Fruit fly (Drosophila melanogaster): ENCODE measurements around the gene Rtel1.

DNA sequence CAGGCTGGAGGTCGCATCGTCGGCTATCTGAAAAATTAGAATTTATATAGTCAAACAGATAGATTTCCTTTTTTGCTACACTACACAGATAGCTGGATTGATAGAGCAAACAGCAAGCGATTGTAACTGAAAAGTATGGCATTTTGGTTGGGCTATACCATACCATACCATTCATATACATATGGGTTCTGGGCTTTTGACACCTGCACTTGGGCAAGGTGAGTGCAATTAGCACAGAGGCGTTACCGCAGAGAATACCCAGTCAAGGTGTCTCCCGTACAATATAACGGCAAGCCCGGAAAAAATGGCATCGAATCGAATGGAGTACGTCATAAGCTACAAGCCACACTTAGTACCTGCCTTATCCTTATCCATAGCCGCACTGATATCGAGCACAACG, 32.8 kb upstream of the Rtel1 start:
- no peak for TF ChIP-seq Myc (optimal IDR thresholded peaks at IDR 0.05)
- no peak for TF ChIP-seq lola (GFP tag; optimal IDR thresholded peaks at IDR 0.05)
- no peak for TF ChIP-seq Vsx2 (GFP tag; optimal IDR thresholded peaks at IDR 0.05; ENCODE audit: partially characterized antibody)
- TF ChIP-seq Sp1 (GFP tag; optimal IDR thresholded peaks at IDR 0.05): no peak
- TF ChIP-seq dl (GFP tag; optimal IDR thresholded peaks at IDR 0.05; ENCODE audit: insufficient read depth in 1 of 2, partially characterized antibody in 2 of 2): no peak
- no peak for TF ChIP-seq Dif (GFP tag; optimal IDR thresholded peaks at IDR 0.05; ENCODE audit: partially characterized antibody)
- no peak for TF ChIP-seq Hnf4 (GFP tag; optimal IDR thresholded peaks at IDR 0.05)
- TF ChIP-seq fru (GFP tag; optimal IDR thresholded peaks at IDR 0.05): no peak
- no peak for TF ChIP-seq psq (GFP tag; optimal IDR thresholded peaks at IDR 0.05)
- no peak for TF ChIP-seq foxo (GFP tag; optimal IDR thresholded peaks at IDR 0.05)
- no peak for TF ChIP-seq Abd-B (GFP tag; optimal IDR thresholded peaks at IDR 0.05)
- no peak for TF ChIP-seq br (GFP tag; optimal IDR thresholded peaks at IDR 0.05)
- no peak for TF ChIP-seq Hr78 (GFP tag; optimal IDR thresholded peaks at IDR 0.05)
